Worm (Caenorhabditis elegans) whole organism, mixed stage, embryonic: Measurements from ENCODE around the gene F12A10.6.

Source experiments
- M03D4.4 ChIP-seq: sonication (generic microtip); optimal IDR thresholded peaks from 2 replicates; lab custom pipeline; 2017; ENCODE audit warnings: mild to moderate bottlenecking, missing genetic modification characterization, missing compliant biosample characterization
- bed-3 ChIP-seq: fragments of 200-800 bp; sonication (Bioruptor generic); optimal IDR thresholded peaks from 3 replicates; lab custom pipeline; 2018; ENCODE audit warnings: mild to moderate bottlenecking, missing genetic modification characterization, moderate library complexity, missing compliant biosample characterization
- blmp-1 ChIP-seq: fragments of 150-350 bp; optimal IDR thresholded peaks from 2 replicates; lab custom pipeline; 2014; ENCODE audit warnings: missing biosample characterization, missing genetic modification characterization
- ceh-39 ChIP-seq: fragments of 150-350 bp; optimal IDR thresholded peaks from 2 replicates; lab custom pipeline; 2014; ENCODE audit warnings: missing biosample characterization, missing genetic modification characterization
- ceh-43 ChIP-seq: fragments of 200-800 bp; sonication (Bioruptor generic); optimal IDR thresholded peaks from 2 replicates; lab custom pipeline; 2018; ENCODE audit warnings: mild to moderate bottlenecking, missing genetic modification characterization, moderate library complexity, missing compliant biosample characterization
- ceh-83 ChIP-seq: fragments of 200-800 bp; sonication (Bioruptor generic); optimal IDR thresholded peaks from 2 replicates; lab custom pipeline; 2018; ENCODE audit warnings: mild to moderate bottlenecking, missing genetic modification characterization, missing compliant biosample characterization
- drap-1 ChIP-seq: fragments of 200-800 bp; sonication (Bioruptor generic); optimal IDR thresholded peaks from 3 replicates; lab custom pipeline; 2018; ENCODE audit warnings: mild to moderate bottlenecking, missing genetic modification characterization, missing compliant biosample characterization
- elt-3 ChIP-seq: fragments of 150-350 bp; optimal IDR thresholded peaks from 2 replicates; lab custom pipeline; 2014; ENCODE audit warnings: missing biosample characterization, missing genetic modification characterization
- flh-1 ChIP-seq: fragments of 200-800 bp; sonication (Bioruptor generic); optimal IDR thresholded peaks from 2 replicates; lab custom pipeline; 2018; ENCODE audit warnings: mild to moderate bottlenecking, missing genetic modification characterization, moderate library complexity, missing compliant biosample characterization
- ham-2 ChIP-seq: fragments of 200-800 bp; sonication (Bioruptor generic); optimal IDR thresholded peaks from 2 replicates; lab custom pipeline; 2018; ENCODE audit warnings: mild to moderate bottlenecking, missing genetic modification characterization, missing compliant biosample characterization
- hlh-1 ChIP-seq: fragments of 150-350 bp; optimal IDR thresholded peaks from 2 replicates; lab custom pipeline; 2014; ENCODE audit warnings: missing biosample characterization, missing genetic modification reagents, missing genetic modification characterization
- lin-13 ChIP-seq: fragments of 150-350 bp; optimal IDR thresholded peaks from 2 replicates; lab custom pipeline; 2014; ENCODE audit warnings: missing biosample characterization, missing genetic modification characterization
- lsy-2 ChIP-seq: fragments of 150-350 bp; optimal IDR thresholded peaks from 2 replicates; lab custom pipeline; 2014; ENCODE audit warnings: missing biosample characterization, missing genetic modification characterization
- mep-1 ChIP-seq: fragments of 150-350 bp; optimal IDR thresholded peaks from 2 replicates; lab custom pipeline; 2017; ENCODE audit warnings: missing biosample characterization, missing genetic modification reagents, missing genetic modification characterization, inconsistent platforms
- mls-2 ChIP-seq: sonication (generic microtip); optimal IDR thresholded peaks from 2 replicates; lab custom pipeline; 2016; ENCODE audit warnings: mild to moderate bottlenecking, missing genetic modification characterization, moderate library complexity, missing compliant biosample characterization
- nhr-12 ChIP-seq: fragments of 150-350 bp; optimal IDR thresholded peaks from 2 replicates; lab custom pipeline; 2014; ENCODE audit warnings: missing biosample characterization, missing genetic modification characterization
- nhr-2 ChIP-seq: fragments of 150-350 bp; optimal IDR thresholded peaks from 2 replicates; lab custom pipeline; 2014; ENCODE audit warnings: missing biosample characterization, missing genetic modification characterization
- nhr-237 ChIP-seq: fragments of 150-350 bp; optimal IDR thresholded peaks from 2 replicates; lab custom pipeline; 2014; ENCODE audit warnings: missing biosample characterization, missing genetic modification characterization
- pha-4 ChIP-seq: fragments of 150-350 bp; optimal IDR thresholded peaks from 2 replicates; lab custom pipeline; 2018; ENCODE audit warnings: missing biosample characterization, missing genetic modification reagents, missing genetic modification characterization
- sem-2 ChIP-seq: fragments of 200-800 bp; sonication (Bioruptor generic); optimal IDR thresholded peaks from 2 replicates; lab custom pipeline; 2018; ENCODE audit warnings: mild to moderate bottlenecking, missing genetic modification characterization, missing compliant biosample characterization
- snpc-4 ChIP-seq: fragments of 150-350 bp; optimal IDR thresholded peaks from 2 replicates; lab custom pipeline; 2014; ENCODE audit warnings: missing biosample characterization, missing genetic modification characterization
- sptf-1 ChIP-seq: sonication (generic microtip); optimal IDR thresholded peaks from 2 replicates; lab custom pipeline; 2017; ENCODE audit warnings: mild to moderate bottlenecking, missing genetic modification characterization, moderate library complexity, missing compliant biosample characterization
- tbx-8 ChIP-seq: fragments of 200-800 bp; sonication (Bioruptor generic); optimal IDR thresholded peaks from 2 replicates; lab custom pipeline; 2018; ENCODE audit warnings: mild to moderate bottlenecking, missing genetic modification characterization, moderate library complexity, missing compliant biosample characterization
- unc-120 ChIP-seq: sonication (generic microtip); optimal IDR thresholded peaks from 2 replicates; lab custom pipeline; 2017; ENCODE audit warnings: missing genetic modification characterization, missing compliant biosample characterization; ENCODE audit not compliant: poor library complexity, severe bottlenecking
- unc-39 ChIP-seq: fragments of 150-350 bp; optimal IDR thresholded peaks from 2 replicates; lab custom pipeline; 2014; ENCODE audit warnings: missing biosample characterization, missing genetic modification characterization
- unc-62 ChIP-seq: fragments of 150-350 bp; optimal IDR thresholded peaks from 2 replicates; lab custom pipeline; 2014; ENCODE audit warnings: missing biosample characterization, missing genetic modification reagents, missing genetic modification characterization
- zip-8 ChIP-seq: fragments of 150-350 bp; optimal IDR thresholded peaks from 2 replicates; lab custom pipeline; 2014; ENCODE audit warnings: missing biosample characterization, missing genetic modification characterization
- ztf-11 ChIP-seq: fragments of 150-350 bp; optimal IDR thresholded peaks from 2 replicates; lab custom pipeline; 2014; ENCODE audit warnings: missing biosample characterization, missing genetic modification characterization

F12A10.6 gene

DNA sequence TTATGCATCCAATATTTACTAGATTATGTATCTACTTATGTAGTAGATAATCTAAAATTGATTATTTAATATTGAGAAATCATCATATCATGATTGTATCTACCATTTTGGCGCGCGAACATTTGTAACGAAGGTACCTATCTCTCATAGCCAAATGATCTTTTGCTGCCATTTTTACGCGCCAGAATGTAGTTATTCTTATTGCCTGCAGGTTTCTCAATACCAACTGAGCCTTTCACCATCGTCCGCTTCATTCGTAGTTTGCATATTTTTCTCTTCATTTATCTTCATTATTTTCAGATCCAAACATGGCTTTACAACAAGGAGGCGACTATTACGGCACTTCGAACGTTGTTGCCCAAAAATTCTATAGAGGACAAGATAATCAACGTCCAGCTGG, 33.5 kb upstream of the F12A10.6 start, which contains the start of gene ZK177.1:
ZK177.1 (plus strand) TSS at position 301 of the 400 bp plus-strand sequence.
- no peak for TF ChIP-seq nhr-12 (tag; lab: Kevin White, UChicago)
- TF ChIP-seq snpc-4 (tag; lab: Kevin White, UChicago) = no peak
- no peak for TF ChIP-seq pha-4 (tag; lab: Kevin White, UChicago)
- no peak for TF ChIP-seq unc-62 (GFP tag; lab: Kevin White, UChicago)
- TF ChIP-seq lin-13 (tag; lab: Kevin White, UChicago) = no peak
- no peak for TF ChIP-seq ztf-11 (tag; lab: Kevin White, UChicago)
- no peak for TF ChIP-seq bed-3 (GFP tag; lab: Kevin White, UChicago)
- no peak for TF ChIP-seq unc-39 (tag; lab: Kevin White, UChicago)
- no peak for TF ChIP-seq unc-120 (tag; lab: Kevin White, UChicago)
- TF ChIP-seq lsy-2 (tag; lab: Kevin White, UChicago) = no peak

DNA sequence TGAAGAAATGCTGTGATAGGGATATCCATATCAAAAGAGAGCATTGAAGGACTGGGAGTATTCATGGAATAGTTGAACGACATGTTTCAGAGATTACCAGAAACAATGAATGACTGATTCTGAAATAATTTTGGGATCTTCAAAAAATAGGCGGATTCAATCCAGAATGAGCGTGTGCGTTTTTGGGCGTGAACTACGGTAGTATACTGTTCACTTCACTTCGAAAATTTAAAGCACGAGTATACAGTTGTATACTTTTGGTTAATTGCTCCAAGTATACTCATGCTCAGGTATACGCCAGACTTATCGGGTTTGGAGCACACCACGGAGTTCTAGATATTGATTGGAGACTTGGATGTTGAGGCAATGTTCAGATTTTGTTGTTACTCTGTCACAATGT, 31.0 kb upstream of the F12A10.6 start, which contains the start of gene tbx-35:
tbx-35 (minus strand) TSS at position 101 of the 400 bp plus-strand sequence.
- TF ChIP-seq elt-3 = no peak
- TF ChIP-seq hlh-1 (tag; lab: Kevin White, UChicago) = no peak
- no peak for TF ChIP-seq flh-1 (GFP tag; lab: Kevin White, UChicago)
- TF ChIP-seq nhr-2 = no peak
- TF ChIP-seq mls-2 = no peak
- TF ChIP-seq lsy-2 (tag; lab: Kevin White, UChicago) = no peak
- TF ChIP-seq mep-1 (tag; lab: Kevin White, UChicago) = no peak
- TF ChIP-seq ceh-39 = no peak
- TF ChIP-seq tbx-8 (GFP tag; lab: Kevin White, UChicago) = no peak
- no peak for TF ChIP-seq ham-2 (GFP tag; lab: Kevin White, UChicago)

DNA sequence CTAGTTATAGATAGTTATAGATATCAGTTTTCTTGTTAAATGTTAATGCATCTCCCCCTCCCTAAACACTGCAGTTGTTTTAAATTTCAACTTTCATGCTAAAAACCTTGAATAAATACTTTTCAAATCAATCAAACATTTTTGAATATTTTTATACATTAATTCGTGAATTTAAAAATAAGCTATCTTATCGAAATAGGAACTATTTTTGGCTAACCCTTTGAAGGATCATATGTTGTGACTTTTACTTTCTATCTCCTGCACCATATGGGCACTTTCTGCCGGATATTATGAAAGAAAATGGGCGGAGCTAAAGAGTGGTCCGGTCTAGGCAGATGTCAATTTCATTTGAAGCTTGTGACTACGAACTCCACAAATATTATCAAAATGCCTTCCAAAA, 28.3 kb upstream of the F12A10.6 start, which contains the start of gene ZK177.11:
ZK177.11 (plus strand) TSS at position 301 of the 400 bp plus-strand sequence.
- TF ChIP-seq nhr-2 (no peak), elt-3 (no peak), mls-2 (no peak), nhr-12 (tag; lab: Kevin White, UChicago) (no peak), M03D4.4 (tag; lab: Kevin White, UChicago) (no peak), bed-3 (GFP tag; lab: Kevin White, UChicago) (no peak), snpc-4 (tag; lab: Kevin White, UChicago) (no peak), ztf-11 (tag; lab: Kevin White, UChicago) (no peak), sptf-1 (tag; lab: Kevin White, UChicago) (no peak), mep-1 (tag; lab: Kevin White, UChicago) (no peak), flh-1 (GFP tag; lab: Kevin White, UChicago) (no peak), drap-1 (GFP tag; lab: Kevin White, UChicago) (no peak)

DNA sequence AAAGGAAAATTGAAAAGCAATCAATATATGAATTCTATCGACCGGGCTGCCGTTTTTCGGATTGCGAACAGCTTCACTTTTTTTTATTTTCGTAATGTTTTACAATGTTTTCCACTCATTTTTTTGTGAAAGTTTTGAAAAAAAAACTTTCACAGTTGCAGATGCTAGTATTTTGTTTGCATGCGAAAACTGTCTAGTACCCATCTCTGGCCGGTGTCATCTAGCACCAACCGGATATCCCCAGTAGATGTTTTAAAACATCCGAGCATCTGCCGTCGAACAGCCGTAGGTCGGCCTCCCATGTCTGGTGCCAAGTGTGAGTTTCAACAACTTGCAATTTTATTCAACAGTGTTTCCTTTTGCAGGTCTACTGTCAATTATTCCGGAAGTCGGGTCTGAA, 27.1 kb upstream of the F12A10.6 start, which contains the start of gene ZK177.12:
ZK177.12 (plus strand) TSS at position 301 of the 400 bp plus-strand sequence.
- TF ChIP-seq nhr-12 (tag; lab: Kevin White, UChicago) (no peak), lsy-2 (tag; lab: Kevin White, UChicago) (no peak), blmp-1 (tag; lab: Kevin White, UChicago) (no peak), unc-120 (tag; lab: Kevin White, UChicago) (no peak), M03D4.4 (tag; lab: Kevin White, UChicago) (no peak), unc-62 (GFP tag; lab: Kevin White, UChicago) (no peak)
- TF ChIP-seq, all 35 proteins: peak for 0

DNA sequence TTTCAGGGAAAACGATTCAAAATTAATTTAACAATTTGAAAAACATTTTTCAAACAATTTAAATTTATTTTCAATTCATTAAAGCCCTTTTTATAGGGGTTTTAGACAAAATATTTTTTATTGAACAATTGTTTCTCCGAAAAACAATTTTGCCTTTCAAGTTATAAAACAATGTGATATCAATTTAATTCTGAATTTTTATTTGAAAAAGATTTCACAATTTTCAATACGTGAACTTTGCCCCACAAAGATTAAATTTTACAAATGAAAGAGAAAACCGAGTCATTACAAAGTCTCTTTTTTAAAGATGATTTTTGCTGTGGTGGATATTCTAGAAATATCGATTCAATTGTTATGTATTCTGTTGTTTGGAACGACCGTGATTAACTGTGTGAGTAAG, 24.6 kb upstream of the F12A10.6 start, which contains the start of gene ZK177.2:
ZK177.2 (plus strand) TSS at position 301 of the 400 bp plus-strand sequence.
- no peak for TF ChIP-seq blmp-1 (tag; lab: Kevin White, UChicago)
- no peak for TF ChIP-seq ceh-83 (GFP tag; lab: Kevin White, UChicago)
- no peak for TF ChIP-seq flh-1 (GFP tag; lab: Kevin White, UChicago)
- TF ChIP-seq lsy-2 (tag; lab: Kevin White, UChicago) = no peak
- no peak for TF ChIP-seq sem-2
- TF ChIP-seq mep-1 (tag; lab: Kevin White, UChicago) = no peak
- TF ChIP-seq ceh-43 (GFP tag; lab: Kevin White, UChicago) = no peak
- TF ChIP-seq nhr-237 (tag; lab: Kevin White, UChicago) = no peak

DNA sequence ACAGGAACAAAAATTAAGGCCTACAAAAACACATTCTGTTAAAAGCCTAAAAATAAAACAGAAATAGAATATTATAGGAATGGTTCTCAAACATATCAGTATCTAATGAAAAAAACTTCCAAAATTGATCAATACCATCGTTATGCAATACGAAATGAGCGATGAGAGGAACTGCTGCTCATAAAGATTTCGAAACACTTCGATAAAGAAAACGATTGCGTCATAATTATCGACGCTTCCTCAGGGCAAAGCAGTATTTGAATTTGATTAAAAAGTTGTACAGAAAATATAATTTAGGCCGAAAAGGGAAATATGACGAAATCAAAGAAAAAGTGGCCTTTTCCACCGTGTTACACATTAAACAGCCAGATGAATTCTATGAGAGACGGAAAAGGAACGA, 23.8 kb upstream of the F12A10.6 start:
- TF ChIP-seq zip-8 (tag; lab: Kevin White, UChicago) (peak; percentile 96), M03D4.4 (tag; lab: Kevin White, UChicago) (no peak)
- TF ChIP-seq, all 35 proteins: peak for 1
